Worm (Caenorhabditis elegans) whole organism, L4 larva: Measurements from ENCODE around the gene hrg-1.
A peak's percentile ranks its signal among the peaks of the same experiment; 100 is the strongest.

Experiments used
- F10B5.3 ChIP-seq: sonication (generic microtip); optimal IDR thresholded peaks from 2 replicates; lab custom pipeline; 2016; ENCODE audit warnings: mild to moderate bottlenecking, missing genetic modification characterization, missing compliant biosample characterization
- F26F4.8 ChIP-seq: fragments of 200-800 bp; sonication (Bioruptor generic); conservative IDR thresholded peaks from 2 replicates; pipeline ENCODE4 v1.3.6; 2022; ENCODE audit warnings: missing genetic modification characterization, missing compliant biosample characterization
- F44E2.7 ChIP-seq: fragments of 200-800 bp; sonication (Bioruptor generic); IDR thresholded peaks from 2 replicates; pipeline ENCODE4 v2.1.2; 2022; ENCODE audit warnings: missing genetic modification characterization, missing compliant biosample characterization
- T26A8.4 ChIP-seq: fragments of 200-800 bp; sonication (Bioruptor generic); IDR thresholded peaks from 2 replicates; pipeline ENCODE4 v1.3.6; 2022; ENCODE audit warnings: missing genetic modification characterization, missing compliant biosample characterization
- Y105C5A.15 ChIP-seq: fragments of 200-800 bp; sonication (Bioruptor generic); IDR thresholded peaks from 2 replicates; pipeline ENCODE4 v1.3.6; 2022; ENCODE audit warnings: missing genetic modification characterization, missing compliant biosample characterization
- Y48G9A.11 ChIP-seq: fragments of 200-800 bp; sonication (Bioruptor generic); IDR thresholded peaks from 2 replicates; pipeline ENCODE4 v1.3.6; 2022; ENCODE audit warnings: missing genetic modification reagents, missing genetic modification characterization, missing compliant biosample characterization
- Y75B8A.6 ChIP-seq: fragments of 200-800 bp; sonication (Bioruptor generic); IDR thresholded peaks from 2 replicates; pipeline ENCODE4 v1.3.6; 2022; ENCODE audit warnings: missing genetic modification reagents, missing genetic modification characterization, missing compliant biosample characterization
- ZK337.2 ChIP-seq: fragments of 200-800 bp; sonication (Bioruptor generic); IDR thresholded peaks from 2 replicates; pipeline ENCODE4 v1.3.6; 2022; ENCODE audit warnings: missing genetic modification reagents, missing genetic modification characterization, missing compliant biosample characterization
- aly-2 ChIP-seq: sonication (generic microtip); optimal IDR thresholded peaks from 2 replicates; lab custom pipeline; 2018; ENCODE audit warnings: missing biosample characterization, missing genetic modification characterization
- ama-1 ChIP-seq: fragments of 150-350 bp; optimal IDR thresholded peaks from 2 replicates; lab custom pipeline; 2014; ENCODE audit warnings: inconsistent platforms, mixed read lengths
- attf-4 ChIP-seq: sonication (generic microtip); optimal IDR thresholded peaks from 3 replicates; lab custom pipeline; 2017; ENCODE audit warnings: missing biosample characterization, missing genetic modification characterization
- ceh-20 ChIP-seq: fragments of 200-800 bp; sonication (Bioruptor generic); IDR thresholded peaks from 2 replicates; pipeline ENCODE4 v1.3.6; 2022; ENCODE audit warnings: missing genetic modification reagents, missing genetic modification characterization, missing compliant biosample characterization
- ceh-28 ChIP-seq: fragments of 150-350 bp; optimal IDR thresholded peaks from 2 replicates; lab custom pipeline; 2014; ENCODE audit warnings: missing biosample characterization, missing genetic modification reagents, missing genetic modification characterization
- ceh-62 ChIP-seq: sonication (generic microtip); optimal IDR thresholded peaks from 2 replicates; lab custom pipeline; 2017; ENCODE audit warnings: missing biosample characterization, missing genetic modification characterization
- ceh-82 ChIP-seq: sonication (generic microtip); optimal IDR thresholded peaks from 2 replicates; lab custom pipeline; 2017; ENCODE audit warnings: missing biosample characterization, missing genetic modification characterization
- ces-1 ChIP-seq: fragments of 150-350 bp; sonication (generic microtip); optimal IDR thresholded peaks from 4 replicates; lab custom pipeline; 2014; ENCODE audit warnings: missing biosample characterization, missing genetic modification reagents, missing genetic modification characterization
- cey-2 ChIP-seq: sonication (generic microtip); optimal IDR thresholded peaks from 3 replicates; lab custom pipeline; 2017; ENCODE audit warnings: missing genetic modification characterization, mild to moderate bottlenecking, missing compliant biosample characterization, antibody characterized with exemption, borderline replicate concordance; ENCODE audit not compliant: insufficient read depth
- daf-12 ChIP-seq: fragments of 150-350 bp; optimal IDR thresholded peaks from 2 replicates; lab custom pipeline; 2014; ENCODE audit warnings: missing biosample characterization, missing genetic modification reagents, missing genetic modification characterization
- daf-16 ChIP-seq, 3 experiments: sonication (generic microtip); optimal IDR thresholded peaks; 2 replicates each; lab custom pipeline; 2016 to 2017; ENCODE audit warnings: missing genetic modification characterization in 3 of 3, missing genetic modification reagents in 3 of 3, mild to moderate bottlenecking in 2 of 3, missing compliant biosample characterization in 2 of 3, missing biosample characterization in 1 of 3, moderate library complexity in 1 of 3
- daf-19 ChIP-seq: fragments of 200-800 bp; sonication (Bioruptor generic); conservative IDR thresholded peaks from 2 replicates; pipeline ENCODE4 v1.3.6; 2022; ENCODE audit warnings: missing genetic modification characterization, missing compliant biosample characterization
- daf-8 ChIP-seq: fragments of 200-800 bp; sonication (Bioruptor generic); IDR thresholded peaks from 2 replicates; pipeline ENCODE4 v1.3.6; 2022; ENCODE audit warnings: missing genetic modification characterization, missing compliant biosample characterization
- dmd-6 ChIP-seq: fragments of 200-800 bp; sonication (Bioruptor generic); IDR thresholded peaks from 2 replicates; pipeline ENCODE4 v1.3.6; 2022; ENCODE audit warnings: missing genetic modification reagents, missing genetic modification characterization, missing compliant biosample characterization
- dmd-8 ChIP-seq: fragments of 200-800 bp; sonication (Bioruptor generic); IDR thresholded peaks from 2 replicates; pipeline ENCODE4 v1.3.6; 2022; ENCODE audit warnings: missing genetic modification characterization, missing compliant biosample characterization
- egl-27 ChIP-seq: sonication (generic microtip); optimal IDR thresholded peaks from 3 replicates; lab custom pipeline; 2017; ENCODE audit warnings: missing biosample characterization, missing genetic modification reagents, missing genetic modification characterization
- gei-8 ChIP-seq: fragments of 200-800 bp; sonication (Bioruptor generic); optimal IDR thresholded peaks from 2 replicates; lab custom pipeline; 2018; ENCODE audit warnings: mild to moderate bottlenecking, missing genetic modification characterization, missing compliant biosample characterization
- hlh-11 ChIP-seq: fragments of 200-800 bp; sonication (Bioruptor generic); optimal IDR thresholded peaks from 2 replicates; lab custom pipeline; 2018; ENCODE audit warnings: mild to moderate bottlenecking, missing genetic modification characterization, missing compliant biosample characterization
- hmg-1.1 ChIP-seq: fragments of 200-800 bp; sonication (Bioruptor generic); IDR thresholded peaks from 2 replicates; pipeline ENCODE4 v1.3.6; 2022; ENCODE audit warnings: missing genetic modification reagents, missing genetic modification characterization, missing compliant biosample characterization
- jun-1 ChIP-seq: fragments of 150-350 bp; optimal IDR thresholded peaks from 2 replicates; lab custom pipeline; 2014; ENCODE audit warnings: missing biosample characterization, missing genetic modification reagents, missing genetic modification characterization
- lin-1 ChIP-seq: fragments of 200-800 bp; sonication (Bioruptor generic); IDR thresholded peaks from 2 replicates; pipeline ENCODE4 v1.3.6; 2022; ENCODE audit warnings: missing genetic modification reagents, missing genetic modification characterization, missing compliant biosample characterization
- lin-38 ChIP-seq: fragments of 200-800 bp; sonication (Bioruptor generic); IDR thresholded peaks from 2 replicates; pipeline ENCODE4 v1.3.6; 2022; ENCODE audit warnings: missing genetic modification reagents, missing genetic modification characterization, missing compliant biosample characterization
- lir-3 ChIP-seq: sonication (generic microtip); optimal IDR thresholded peaks from 2 replicates; lab custom pipeline; 2016; ENCODE audit warnings: mild to moderate bottlenecking, missing genetic modification characterization, missing compliant biosample characterization
- lsy-2 ChIP-seq, 2 experiments: fragments of 150-350 bp in 1 of 2; sonication (generic microtip) in 1 of 2; optimal IDR thresholded peaks; 2 replicates each; lab custom pipeline; 2014 to 2017; ENCODE audit warnings: missing biosample characterization in 2 of 2, missing genetic modification characterization in 2 of 2
- madf-9 ChIP-seq: fragments of 200-800 bp; sonication (Bioruptor generic); conservative IDR thresholded peaks from 2 replicates; pipeline ENCODE4 v1.3.6; 2022; ENCODE audit warnings: missing genetic modification reagents, missing genetic modification characterization, missing compliant biosample characterization
- mdt-29 ChIP-seq: fragments of 200-800 bp; sonication (Bioruptor generic); IDR thresholded peaks from 2 replicates; pipeline ENCODE4 v1.3.6; 2022; ENCODE audit warnings: missing genetic modification reagents, missing genetic modification characterization, missing compliant biosample characterization
- mes-2 ChIP-seq: sonication (generic microtip); optimal IDR thresholded peaks from 2 replicates; lab custom pipeline; 2016; ENCODE audit warnings: missing genotype, mild to moderate bottlenecking, missing genetic modification characterization, missing compliant biosample characterization; ENCODE audit not compliant: poor library complexity, severe bottlenecking
- mxl-3 ChIP-seq: fragments of 200-800 bp; sonication (Bioruptor generic); optimal IDR thresholded peaks from 2 replicates; lab custom pipeline; 2018; ENCODE audit warnings: mild to moderate bottlenecking, missing genetic modification characterization, missing compliant biosample characterization
- nhr-111 ChIP-seq: fragments of 200-800 bp; sonication (Bioruptor generic); optimal IDR thresholded peaks from 2 replicates; lab custom pipeline; 2018; ENCODE audit warnings: mild to moderate bottlenecking, missing genetic modification characterization, missing compliant biosample characterization
- nhr-48 ChIP-seq: sonication (generic microtip); optimal IDR thresholded peaks from 2 replicates; lab custom pipeline; 2016; ENCODE audit warnings: mild to moderate bottlenecking, missing genetic modification characterization, missing compliant biosample characterization
- nhr-76 ChIP-seq: fragments of 150-350 bp; optimal IDR thresholded peaks from 2 replicates; lab custom pipeline; 2014; ENCODE audit warnings: missing biosample characterization, missing genetic modification characterization
- pqm-1 ChIP-seq: sonication (generic microtip); optimal IDR thresholded peaks from 2 replicates; lab custom pipeline; 2017; ENCODE audit warnings: missing biosample characterization, missing genetic modification characterization
- rbr-2 ChIP-seq: sonication (generic microtip); optimal IDR thresholded peaks from 2 replicates; lab custom pipeline; 2016; ENCODE audit warnings: missing genotype, missing genetic modification characterization, missing compliant biosample characterization
- saeg-2 ChIP-seq: fragments of 200-800 bp; sonication (Bioruptor generic); IDR thresholded peaks from 2 replicates; pipeline ENCODE4 v1.3.6; 2022; ENCODE audit warnings: missing genetic modification reagents, missing genetic modification characterization, missing compliant biosample characterization
- set-16 ChIP-seq: fragments of 200-800 bp; sonication (Bioruptor generic); IDR thresholded peaks from 2 replicates; pipeline ENCODE4 v1.3.6; 2022; ENCODE audit warnings: missing genetic modification reagents, missing genetic modification characterization, missing compliant biosample characterization
- snpc-1.2 ChIP-seq: fragments of 200-800 bp; sonication (Bioruptor generic); IDR thresholded peaks from 2 replicates; pipeline ENCODE4 v1.3.6; 2022; ENCODE audit warnings: missing genetic modification reagents, missing genetic modification characterization, missing compliant biosample characterization
- spr-1 ChIP-seq: sonication (generic microtip); optimal IDR thresholded peaks from 2 replicates; lab custom pipeline; 2016; ENCODE audit warnings: mild to moderate bottlenecking, missing genetic modification characterization, missing compliant biosample characterization
- tra-1 ChIP-seq: fragments of 200-800 bp; sonication (Bioruptor generic); IDR thresholded peaks from 2 replicates; pipeline ENCODE4 v1.3.6; 2022; ENCODE audit warnings: missing genetic modification reagents, missing genetic modification characterization, missing compliant biosample characterization
- zfp-2 ChIP-seq: sonication (generic microtip); optimal IDR thresholded peaks from 2 replicates; lab custom pipeline; 2016; ENCODE audit warnings: mild to moderate bottlenecking, missing genetic modification characterization, missing compliant biosample characterization
- zfp-3 ChIP-seq: fragments of 200-800 bp; sonication (Bioruptor generic); conservative IDR thresholded peaks from 2 replicates; pipeline ENCODE4 v1.3.6; 2022; ENCODE audit warnings: missing genetic modification reagents, missing genetic modification characterization, missing compliant biosample characterization

hrg-1 gene

DNA sequence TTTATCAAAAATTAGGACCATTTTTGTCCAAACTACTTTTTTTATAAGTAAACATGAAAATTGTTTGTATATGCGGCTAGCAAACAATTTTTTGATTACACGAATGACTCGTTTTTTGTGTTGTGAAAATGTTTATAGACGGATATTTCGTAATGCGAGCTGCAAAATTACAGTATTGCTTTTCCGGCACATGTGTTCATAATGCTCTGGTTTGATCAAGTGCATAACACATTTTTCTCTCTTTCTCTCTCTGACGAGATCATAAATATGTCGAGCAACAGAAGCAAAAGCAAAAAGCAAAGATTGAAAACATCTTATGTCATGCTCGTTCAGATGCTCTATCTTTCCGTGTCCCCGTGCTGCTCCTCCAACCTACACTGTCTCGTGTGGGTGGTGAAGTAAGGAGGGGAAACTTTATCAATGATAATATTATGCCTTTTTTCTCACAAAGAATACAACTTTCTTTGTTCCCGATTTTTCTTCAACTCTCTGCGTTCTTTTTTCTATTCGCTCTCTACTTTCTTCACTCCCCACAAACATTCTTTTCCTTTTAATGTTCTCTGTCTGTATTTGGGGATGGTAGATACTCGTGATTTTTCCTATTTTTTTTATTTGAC is 2.7 kb upstream of the hrg-1 start (continued):
- no peak for TF ChIP-seq attf-4 (tag; lab: Kevin White, UChicago)
- TF ChIP-seq gei-8, result peak; percentile 35
- TF ChIP-seq daf-12 (tag; lab: Kevin White, UChicago), result no peak
- TF ChIP-seq pqm-1 (tag; lab: Kevin White, UChicago), result peak; percentile 53

DNA sequence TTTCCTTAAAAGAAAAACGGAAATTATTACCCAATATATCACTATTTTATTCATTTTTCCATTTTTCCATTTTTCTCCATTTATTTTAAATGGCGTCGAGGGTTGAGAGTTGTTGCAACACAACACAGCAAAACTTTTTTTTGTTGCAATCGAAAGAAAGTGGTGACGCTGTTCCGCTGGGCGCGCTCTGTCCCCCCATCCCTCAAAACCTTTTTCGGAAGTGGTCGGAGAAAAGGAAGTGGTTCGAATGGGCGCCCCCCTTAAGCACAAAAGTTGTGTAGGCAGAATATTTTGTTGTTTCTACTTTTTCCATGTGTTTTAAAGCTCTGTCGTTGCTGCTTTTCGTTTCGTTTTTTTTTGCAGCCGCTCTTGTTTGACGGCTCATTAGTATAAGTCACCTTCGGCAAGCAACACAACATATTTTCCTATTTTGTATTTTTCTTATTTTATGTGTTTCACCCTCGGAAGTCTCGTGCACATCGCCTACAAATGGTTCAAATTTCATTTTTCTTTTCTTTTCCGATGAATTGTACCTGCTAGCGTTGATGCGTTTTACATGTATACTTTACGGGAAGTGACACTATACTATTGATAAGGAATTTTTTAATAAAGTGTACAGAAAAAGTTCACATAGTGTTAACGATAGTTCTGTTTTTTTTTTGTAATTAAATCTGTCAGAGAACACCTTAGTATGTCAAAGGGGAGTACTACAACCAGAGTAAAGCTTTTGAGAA is 1.7 kb upstream of the hrg-1 start:
- TF ChIP-seq mdt-29 (GFP tag; lab: Robert Waterston, UW) (no peak), tra-1 (GFP tag; lab: Robert Waterston, UW) (no peak), F26F4.8 (GFP tag; lab: Robert Waterston, UW) (no peak), daf-19 (GFP tag; lab: Robert Waterston, UW) (no peak), hlh-11 (tag; lab: Kevin White, UChicago) (peak; percentile 22), ZK337.2 (no peak), Y75B8A.6 (GFP tag; lab: Robert Waterston, UW) (no peak), ceh-62 (tag; lab: Kevin White, UChicago) (no peak), ama-1 (no peak), jun-1 (tag; lab: Kevin White, UChicago) (no peak), F44E2.7 (GFP tag; lab: Robert Waterston, UW) (no peak), F10B5.3 (tag; lab: Kevin White, UChicago) (no peak), egl-27 (tag; lab: Kevin White, UChicago) (no peak), nhr-48 (no peak), T26A8.4 (GFP tag; lab: Robert Waterston, UW) (no peak), Y48G9A.11 (GFP tag; lab: Robert Waterston, UW) (no peak), mxl-3 (GFP tag; lab: Kevin White, UChicago) (no peak), Y105C5A.15 (GFP tag; lab: Robert Waterston, UW) (no peak), saeg-2 (GFP tag; lab: Robert Waterston, UW) (no peak), nhr-111 (GFP tag; lab: Kevin White, UChicago) (no peak), lin-38 (GFP tag; lab: Robert Waterston, UW) (no peak), lin-1 (GFP tag; lab: Robert Waterston, UW) (no peak), ceh-28 (tag; lab: Kevin White, UChicago) (no peak), ceh-20 (no peak), daf-8 (no peak), ceh-82 (tag; lab: Kevin White, UChicago) (no peak), dmd-8 (GFP tag; lab: Robert Waterston, UW) (no peak), zfp-3 (no peak), zfp-2 (tag; lab: Kevin White, UChicago) (no peak), lsy-2 (tag; optimal IDR thresholded peaks at IDR 0.05; lab: Kevin White, UChicago) (no peak), ces-1 (GFP tag; lab: Kevin White, UChicago) (no peak), madf-9 (GFP tag; lab: Robert Waterston, UW) (no peak), rbr-2 (tag; lab: Kevin White, UChicago) (peak; percentile 32), lir-3 (tag; lab: Kevin White, UChicago) (no peak), daf-16 (GFP tag; optimal IDR thresholded peaks at IDR 0.05; lab: Kevin White, UChicago) (no peak), daf-16 (tag; optimal IDR thresholded peaks at IDR 0.05; lab: Kevin White, UChicago) (peak; percentile 32), aly-2 (tag; lab: Kevin White, UChicago) (no peak), spr-1 (tag; lab: Kevin White, UChicago) (no peak), cey-2 (no peak), hmg-1.1 (GFP tag; lab: Robert Waterston, UW) (0 out of 2 replicates have a peak, but pooled peaks have one; percentile 36), set-16 (GFP tag; lab: Robert Waterston, UW) (no peak), snpc-1.2 (GFP tag; lab: Robert Waterston, UW) (no peak), mes-2 (tag; lab: Kevin White, UChicago) (no peak), dmd-6 (no peak), nhr-76 (no peak)
